Worm (Caenorhabditis elegans) whole organism, L4/young adult: Measurements from ENCODE around the gene K03B4.1.

Experiments used
- W03F9.2 ChIP-seq: fragments of 150-350 bp; optimal IDR thresholded peaks from 2 replicates; lab custom pipeline; 2014; ENCODE audit warnings: missing biosample characterization, missing genetic modification characterization
- dao-5 ChIP-seq: sonication (generic microtip); optimal IDR thresholded peaks from 2 replicates; lab custom pipeline; 2016; ENCODE audit warnings: missing genotype, missing genetic modification characterization, moderate library complexity, missing compliant biosample characterization
- him-1 ChIP-seq: sonication (generic microtip); optimal IDR thresholded peaks from 2 replicates; lab custom pipeline; 2016; ENCODE audit warnings: missing genotype, missing genetic modification reagents, missing genetic modification characterization, missing compliant biosample characterization

- TF ChIP-seq him-1 (tag; lab: Kevin White, UChicago) (no peak), dao-5 (no peak), W03F9.2 (tag; lab: Kevin White, UChicago) (peak; percentile 4)
These were observed 48.5 kb upstream of the K03B4.1 start for ce11 chrV:4640501-4641150.
